Fruit fly (Drosophila melanogaster) whole organism, embryonic: ENCODE measurements around the gene sau.

ENCODE experiments used
- Abd-B ChIP-seq: fragments of 200-800 bp; sonication (Bioruptor generic); optimal IDR thresholded peaks from 2 replicates; lab custom pipeline; 2018; ENCODE audit warnings: missing biosample characterization, mild to moderate bottlenecking, missing genetic modification characterization, moderate library complexity
- Antp ChIP-seq: fragments of 200-800 bp; sonication (Bioruptor generic); optimal IDR thresholded peaks from 3 replicates; lab custom pipeline; 2016; ENCODE audit warnings: missing biosample characterization, missing genetic modification characterization
- Awh ChIP-seq: fragments of 200-800 bp; sonication (Bioruptor generic); IDR thresholded peaks from 2 replicates; pipeline ENCODE4, ENCODE4 v1.3.6; 2022; ENCODE audit warnings: missing biosample characterization, missing genetic modification characterization
- CG10209 ChIP-seq: fragments of 200-800 bp; sonication (Bioruptor generic); optimal IDR thresholded peaks from 3 replicates; lab custom pipeline; 2017; ENCODE audit warnings: missing biosample characterization, mild to moderate bottlenecking, missing genetic modification characterization, missing genetic modification reagents
- CG1024 ChIP-seq: fragments of 200-800 bp; sonication (Bioruptor generic); IDR thresholded peaks from 2 replicates; pipeline ENCODE4 v1.3.6; 2022; ENCODE audit warnings: missing biosample characterization, missing genetic modification characterization
- CG10267 ChIP-seq: fragments of 200-800 bp; sonication (Bioruptor generic); optimal IDR thresholded peaks from 2 replicates; lab custom pipeline; 2018; ENCODE audit warnings: missing biosample characterization, mild to moderate bottlenecking, missing genetic modification characterization, moderate library complexity
- CG10274 ChIP-seq: fragments of 200-800 bp; sonication (Bioruptor generic); optimal IDR thresholded peaks from 3 replicates; lab custom pipeline; 2017; ENCODE audit warnings: missing biosample characterization, mild to moderate bottlenecking, missing genetic modification characterization
- CG11398 ChIP-seq: fragments of 200-800 bp; sonication (Bioruptor generic); optimal IDR thresholded peaks from 2 replicates; lab custom pipeline; 2016; ENCODE audit warnings: missing biosample characterization, missing genetic modification characterization
- CG1233 ChIP-seq: fragments of 200-800 bp; sonication (Bioruptor generic); optimal IDR thresholded peaks from 4 replicates; lab custom pipeline; 2018; ENCODE audit warnings: missing biosample characterization, mild to moderate bottlenecking, missing genetic modification characterization
- CG14710 ChIP-seq: fragments of 200-800 bp; sonication (Bioruptor generic); optimal IDR thresholded peaks from 3 replicates; lab custom pipeline; 2019; ENCODE audit warnings: missing biosample characterization, mild to moderate bottlenecking, missing genetic modification characterization, moderate library complexity
- CG17568 ChIP-seq: fragments of 200-800 bp; sonication (Bioruptor generic); optimal IDR thresholded peaks from 2 replicates; lab custom pipeline; 2018; ENCODE audit warnings: missing biosample characterization, mild to moderate bottlenecking, missing genetic modification characterization, moderate library complexity
- CG1832 ChIP-seq: fragments of 200-800 bp; sonication (Bioruptor generic); optimal IDR thresholded peaks from 2 replicates; lab custom pipeline; 2017; ENCODE audit warnings: missing biosample characterization, mild to moderate bottlenecking, missing genetic modification characterization, inconsistent platforms
- CG2678 ChIP-seq: fragments of 200-800 bp; sonication (Bioruptor generic); optimal IDR thresholded peaks from 3 replicates; lab custom pipeline; 2019; ENCODE audit warnings: missing biosample characterization, mild to moderate bottlenecking, missing genetic modification characterization, moderate library complexity
- CG30403 ChIP-seq: fragments of 200-800 bp; sonication (Bioruptor generic); optimal IDR thresholded peaks from 3 replicates; lab custom pipeline; 2016; ENCODE audit warnings: missing biosample characterization, missing genetic modification characterization
- CG33213 ChIP-seq: fragments of 200-800 bp; sonication (Bioruptor generic); optimal IDR thresholded peaks from 3 replicates; lab custom pipeline; 2016; ENCODE audit warnings: missing biosample characterization, missing genetic modification characterization
- CG4360 ChIP-seq: fragments of 200-800 bp; sonication (Bioruptor generic); IDR thresholded peaks from 2 replicates; pipeline ENCODE4 v1.3.6; 2022; ENCODE audit warnings: missing biosample characterization, missing genetic modification characterization
- CG6791 ChIP-seq: fragments of 200-800 bp; sonication (Bioruptor generic); IDR thresholded peaks from 3 replicates; pipeline ENCODE4 v1.3.6; 2022; ENCODE audit warnings: missing biosample characterization, missing genetic modification characterization; ENCODE audit not compliant: partially characterized antibody
- CG7987 ChIP-seq: fragments of 200-800 bp; sonication (Bioruptor generic); optimal IDR thresholded peaks from 2 replicates; lab custom pipeline; 2018; ENCODE audit warnings: missing biosample characterization, mild to moderate bottlenecking, missing genetic modification characterization, moderate library complexity
- D19A ChIP-seq: fragments of 200-800 bp; optimal IDR thresholded peaks from 3 replicates; lab custom pipeline; 2019; ENCODE audit warnings: missing biosample characterization, mild to moderate bottlenecking, missing genetic modification characterization, moderate library complexity
- Doc2 ChIP-seq: fragments of 200-800 bp; sonication (Bioruptor generic); IDR thresholded peaks from 2 replicates; pipeline ENCODE4 v1.3.6; 2022; ENCODE audit warnings: missing biosample characterization, missing genetic modification characterization
- Dp ChIP-seq: fragments of 200-800 bp; sonication (Bioruptor generic); optimal IDR thresholded peaks from 2 replicates; lab custom pipeline; 2018; ENCODE audit warnings: missing biosample characterization, mild to moderate bottlenecking, missing genetic modification characterization, moderate library complexity
- Ets65A ChIP-seq: fragments of 200-800 bp; sonication (Bioruptor generic); peaks from one replicate; lab custom pipeline; 2016; ENCODE audit warnings: missing biosample characterization, missing genetic modification characterization
- Fer3 ChIP-seq: fragments of 200-800 bp; sonication (Bioruptor generic); optimal IDR thresholded peaks from 2 replicates; lab custom pipeline; 2018; ENCODE audit warnings: missing biosample characterization, mild to moderate bottlenecking, missing genetic modification characterization, moderate library complexity
- Gsc ChIP-seq: fragments of 200-800 bp; sonication (Bioruptor generic); IDR thresholded peaks from 2 replicates; pipeline ENCODE4 v1.3.6; 2022; ENCODE audit warnings: missing biosample characterization, missing genetic modification characterization
- Hsf ChIP-seq: fragments of 200-800 bp; sonication (Bioruptor generic); optimal IDR thresholded peaks from 3 replicates; lab custom pipeline; 2016; ENCODE audit warnings: missing biosample characterization, missing genetic modification characterization
- Jarid2 ChIP-seq: fragments of 200-800 bp; sonication (Bioruptor generic); optimal IDR thresholded peaks from 3 replicates; lab custom pipeline; 2017; ENCODE audit warnings: mild to moderate bottlenecking, missing biosample characterization, missing genetic modification reagents, missing genetic modification characterization
- Neu2 ChIP-seq: fragments of 200-800 bp; sonication (Bioruptor generic); optimal IDR thresholded peaks from 3 replicates; lab custom pipeline; 2016; ENCODE audit warnings: missing biosample characterization, missing genetic modification characterization, borderline replicate concordance
- Nf-YC ChIP-seq: fragments of 200-800 bp; optimal IDR thresholded peaks from 3 replicates; lab custom pipeline; 2019; ENCODE audit warnings: missing biosample characterization, mild to moderate bottlenecking, missing genetic modification characterization, moderate library complexity
- Sry-δ ChIP-seq: fragments of 200-800 bp; sonication (Bioruptor generic); optimal IDR thresholded peaks from 2 replicates; lab custom pipeline; 2016; ENCODE audit warnings: missing biosample characterization, missing genetic modification characterization
- al ChIP-seq: fragments of 200-800 bp; sonication (Bioruptor generic); IDR thresholded peaks from 2 replicates; pipeline ENCODE4 v1.3.6; 2022; ENCODE audit warnings: missing biosample characterization, missing genetic modification characterization
- ash1 ChIP-seq: fragments of 200-800 bp; sonication (Bioruptor generic); optimal IDR thresholded peaks from 2 replicates; lab custom pipeline; 2018; ENCODE audit warnings: missing biosample characterization, mild to moderate bottlenecking, missing genetic modification characterization
- bab2 ChIP-seq: fragments of 200-800 bp; sonication (Bioruptor generic); optimal IDR thresholded peaks from 2 replicates; lab custom pipeline; 2016; ENCODE audit warnings: missing biosample characterization, missing genetic modification characterization
- cas ChIP-seq: fragments of 200-800 bp; sonication (Bioruptor generic); IDR thresholded peaks from 2 replicates; pipeline ENCODE4 v1.3.6; 2022; ENCODE audit warnings: missing biosample characterization, missing genetic modification characterization
- cg ChIP-seq: fragments of 200-800 bp; sonication (Bioruptor generic); optimal IDR thresholded peaks from 3 replicates; lab custom pipeline; 2019; ENCODE audit warnings: missing biosample characterization, mild to moderate bottlenecking, missing genetic modification characterization, moderate library complexity
- chif ChIP-seq, 2 experiments: fragments of 200-800 bp; sonication (Bioruptor generic); optimal IDR thresholded peaks; 3 replicates each; lab custom pipeline; 2016; ENCODE audit warnings: missing biosample characterization in 2 of 2, missing genetic modification characterization in 2 of 2
- dm ChIP-seq: fragments of 200-800 bp; sonication (Bioruptor generic); optimal IDR thresholded peaks from 3 replicates; lab custom pipeline; 2016; ENCODE audit warnings: missing biosample characterization, missing genetic modification characterization
- dmrt99B ChIP-seq: fragments of 200-800 bp; sonication (Bioruptor generic); optimal IDR thresholded peaks from 2 replicates; lab custom pipeline; 2018; ENCODE audit warnings: missing biosample characterization, mild to moderate bottlenecking, missing genetic modification characterization, moderate library complexity
- gt ChIP-seq: fragments of 200-800 bp; sonication (Bioruptor generic); IDR thresholded peaks from 2 replicates; pipeline ENCODE4 v1.3.6; 2022; ENCODE audit warnings: missing biosample characterization, missing genetic modification characterization
- hbn ChIP-seq: fragments of 200-800 bp; sonication (Bioruptor generic); IDR thresholded peaks from 2 replicates; pipeline ENCODE4 v1.3.6; 2022; ENCODE audit warnings: missing biosample characterization, missing genetic modification characterization; ENCODE audit not compliant: partially characterized antibody
- nau ChIP-seq: fragments of 200-800 bp; sonication (Bioruptor generic); optimal IDR thresholded peaks from 3 replicates; lab custom pipeline; 2017; ENCODE audit warnings: missing biosample characterization, mild to moderate bottlenecking, missing genetic modification characterization, missing genetic modification reagents
- onecut ChIP-seq: fragments of 200-800 bp; sonication (Bioruptor generic); IDR thresholded peaks from 2 replicates; pipeline ENCODE4 v1.3.6; 2022; ENCODE audit warnings: missing biosample characterization, missing genetic modification characterization
- otp ChIP-seq: fragments of 200-800 bp; sonication (Bioruptor generic); IDR thresholded peaks from 3 replicates; pipeline ENCODE4, ENCODE4 v1.3.6; 2022; ENCODE audit warnings: missing biosample characterization, missing genetic modification characterization
- run ChIP-seq: fragments of 200-800 bp; sonication (Bioruptor generic); optimal IDR thresholded peaks from 3 replicates; lab custom pipeline; 2018; ENCODE audit warnings: missing biosample characterization, mild to moderate bottlenecking, missing genetic modification characterization
- sob ChIP-seq: fragments of 200-800 bp; sonication (Bioruptor generic); IDR thresholded peaks from 2 replicates; pipeline ENCODE4 v1.3.6; 2022; ENCODE audit warnings: missing biosample characterization, missing genetic modification characterization
- stwl ChIP-seq: fragments of 200-800 bp; sonication (Bioruptor generic); optimal IDR thresholded peaks from 3 replicates; lab custom pipeline; 2018; ENCODE audit warnings: missing biosample characterization, mild to moderate bottlenecking, missing genetic modification characterization, moderate library complexity
- tin ChIP-seq: fragments of 200-800 bp; sonication (Bioruptor generic); optimal IDR thresholded peaks from 3 replicates; lab custom pipeline; 2016; ENCODE audit warnings: missing biosample characterization, missing genetic modification characterization
- tll ChIP-seq, 2 experiments: fragments of 200-800 bp in 1 of 2; fragments of >200 bp in 1 of 2; sonication (Bioruptor generic) in 1 of 2; optimal IDR thresholded peaks; 2 replicates each; lab custom pipeline; 2017 to 2019; ENCODE audit warnings: missing biosample characterization in 2 of 2, missing genetic modification characterization in 2 of 2, mild to moderate bottlenecking in 1 of 2, moderate library complexity in 1 of 2
- trh ChIP-seq: fragments of 200-800 bp; sonication (Bioruptor generic); optimal IDR thresholded peaks from 2 replicates; lab custom pipeline; 2016; ENCODE audit warnings: missing biosample characterization, missing genetic modification characterization
- zen2 ChIP-seq: fragments of 200-800 bp; sonication (Bioruptor generic); IDR thresholded peaks from 3 replicates; pipeline ENCODE4 v1.3.6; 2022; ENCODE audit warnings: missing biosample characterization, missing genetic modification characterization; ENCODE audit not compliant: partially characterized antibody

The sau gene

dm6 chr2L:2221649-2222150 is 4.4 kb upstream of the sau start (continued):
- TF ChIP-seq CG1233 (GFP tag; lab: Kevin White, UChicago) (peak; percentile 95), Doc2 (GFP tag; lab: Robert Waterston, UW) (peak; percentile 92), trh (peak; percentile 94), CG1832 (GFP tag; lab: Kevin White, UChicago) (no peak), nau (GFP tag; lab: Kevin White, UChicago) (peak; percentile 92), CG14710 (tag; lab: Kevin White, UChicago) (peak; percentile 90), CG30403 (peak; percentile 97), CG17568 (GFP tag; lab: Kevin White, UChicago) (peak; percentile 93), CG6791 (GFP tag; lab: Robert Waterston, UW) (no peak), Jarid2 (peak; percentile 68), CG10209 (GFP tag; lab: Kevin White, UChicago) (peak; percentile 98), Neu2 (GFP tag; lab: Kevin White, UChicago) (peak; percentile 34), Nf-YC (tag; lab: Kevin White, UChicago) (peak; percentile 83), CG2678 (tag; lab: Kevin White, UChicago) (peak; percentile 98), run (tag; lab: Kevin White, UChicago) (peak; percentile 91), Ets65A (GFP tag; lab: Kevin White, UChicago) (peak; percentile 99), CG4360 (GFP tag; lab: Robert Waterston, UW) (peak; percentile 80), ash1 (GFP tag; lab: Kevin White, UChicago) (peak; percentile 76), Abd-B (GFP tag; lab: Kevin White, UChicago) (peak; percentile 92), tin (GFP tag; lab: Kevin White, UChicago) (peak; percentile 93), gt (peak; percentile 91), Gsc (GFP tag; lab: Robert Waterston, UW) (peak; percentile 81; the same call in 1 of the 2 replicates), dmrt99B (tag; lab: Kevin White, UChicago) (peak; percentile 96), Fer3 (tag; lab: Kevin White, UChicago) (peak; percentile 96), tll (GFP tag; optimal IDR thresholded peaks at IDR 0.05; lab: Kevin White, UChicago) (peak in 1 of 2 experiments; percentile 65), sob (GFP tag; lab: Robert Waterston, UW) (peak; percentile 99), CG1024 (GFP tag; lab: Robert Waterston, UW) (peak; percentile 95), otp (GFP tag; lab: Robert Waterston, UW) (peak; percentile 98), CG7987 (GFP tag; lab: Kevin White, UChicago) (peak; percentile 89), D19A (tag; lab: Kevin White, UChicago) (peak; percentile 89), Awh (GFP tag; lab: Robert Waterston, UW) (peak; percentile 97), CG10267 (peak; percentile 91), onecut (GFP tag; lab: Robert Waterston, UW) (peak; percentile 92), Sry-δ (peak; percentile 51), CG10274 (peak; percentile 83), al (GFP tag; lab: Robert Waterston, UW) (peak; percentile 97), zen2 (GFP tag; lab: Robert Waterston, UW) (no peak), stwl (tag; lab: Kevin White, UChicago) (peak; percentile 16), hbn (no peak), cas (GFP tag; lab: Robert Waterston, UW) (peak; percentile 95), bab2 (peak; percentile 93), cg (GFP tag; lab: Kevin White, UChicago) (no peak), Hsf (GFP tag; lab: Kevin White, UChicago) (peak; percentile 99), CG33213 (peak; percentile 87), dm (GFP tag; lab: Kevin White, UChicago) (peak; percentile 86), Dp (GFP tag; lab: Kevin White, UChicago) (peak; percentile 10), chif (GFP tag; optimal IDR thresholded peaks at IDR 0.05; lab: Kevin White, UChicago) (peak; percentile 95), CG11398 (GFP tag; lab: Kevin White, UChicago) (peak; percentile 90), Antp (peak; percentile 85)
